Fruit fly (Drosophila melanogaster): Measurements from ENCODE around the gene CG13992.

CG13992 gene

DNA sequence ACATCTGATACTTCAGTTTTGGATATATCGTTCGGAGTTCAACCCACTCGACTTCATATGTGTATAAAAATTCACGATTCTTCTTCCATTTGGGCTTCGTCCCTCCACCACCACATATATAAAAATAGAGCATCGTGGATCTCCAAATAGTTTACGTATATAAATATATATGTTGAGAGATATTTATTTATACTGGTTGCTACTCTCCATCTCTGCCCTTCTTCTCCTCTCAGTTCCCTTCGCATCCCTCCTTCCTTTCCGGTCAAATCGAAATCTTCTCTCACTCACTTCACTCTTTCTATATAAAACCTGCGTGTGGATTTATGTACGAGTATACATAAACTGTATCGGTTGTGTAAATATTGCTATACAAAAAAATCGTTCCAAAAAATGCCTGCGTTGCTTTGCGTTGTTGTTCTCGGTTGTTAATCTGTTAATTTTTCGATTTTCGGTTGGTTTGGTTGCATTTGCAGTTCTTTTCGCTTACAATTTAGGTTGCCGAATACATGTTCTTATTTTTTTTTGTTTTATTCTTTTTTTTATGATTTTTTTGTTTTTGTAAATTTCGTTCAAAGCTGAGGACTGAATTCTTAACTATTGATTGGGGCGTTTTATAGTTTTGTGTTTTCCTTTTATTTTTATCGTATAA is 5.2 kb upstream of the CG13992 start:
- TF ChIP-seq CG7045 (GFP tag; optimal IDR thresholded peaks at IDR 0.05), result no peak
- TF ChIP-seq Clk (GFP tag; optimal IDR thresholded peaks at IDR 0.05), result no peak
- TF ChIP-seq bab1 (GFP tag; optimal IDR thresholded peaks at IDR 0.05), result no peak
- TF ChIP-seq tj (GFP tag; optimal IDR thresholded peaks at IDR 0.05), result peak; percentile 88
- peak; percentile 57 for TF ChIP-seq kay (GFP tag; ENCODE audit: borderline replicate concordance)
- no peak for TF ChIP-seq toe (GFP tag; optimal IDR thresholded peaks at IDR 0.05)
- no peak for TF ChIP-seq CG11617 (GFP tag; optimal IDR thresholded peaks at IDR 0.05)

DNA sequence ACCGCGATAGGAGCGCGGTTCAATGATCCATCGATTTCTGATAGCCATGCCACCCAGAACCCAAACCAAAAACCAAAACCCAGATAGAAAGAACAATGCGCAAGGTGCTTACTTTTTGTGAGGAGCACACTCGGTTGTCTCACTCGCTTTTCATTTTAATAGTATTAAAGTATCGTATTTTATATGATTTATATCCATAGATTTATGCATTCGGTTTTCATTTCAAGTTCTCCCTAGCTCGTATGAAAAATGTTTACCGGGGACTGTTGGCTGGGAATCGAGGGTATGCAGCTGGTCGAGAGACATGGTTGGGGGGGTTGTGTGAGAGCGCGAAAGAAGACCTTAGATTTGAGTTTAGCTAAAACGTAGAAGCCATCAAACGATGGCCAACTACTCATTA is 4.5 kb upstream of the CG13992 start:
- no peak for TF ChIP-seq CG7101 (tag; optimal IDR thresholded peaks at IDR 0.05)
- no peak for TF ChIP-seq CG14711 (tag; optimal IDR thresholded peaks at IDR 0.05)
- no peak for TF ChIP-seq CG7045 (GFP tag; optimal IDR thresholded peaks at IDR 0.05)
- TF ChIP-seq bab1 (GFP tag; optimal IDR thresholded peaks at IDR 0.05), result no peak

DNA sequence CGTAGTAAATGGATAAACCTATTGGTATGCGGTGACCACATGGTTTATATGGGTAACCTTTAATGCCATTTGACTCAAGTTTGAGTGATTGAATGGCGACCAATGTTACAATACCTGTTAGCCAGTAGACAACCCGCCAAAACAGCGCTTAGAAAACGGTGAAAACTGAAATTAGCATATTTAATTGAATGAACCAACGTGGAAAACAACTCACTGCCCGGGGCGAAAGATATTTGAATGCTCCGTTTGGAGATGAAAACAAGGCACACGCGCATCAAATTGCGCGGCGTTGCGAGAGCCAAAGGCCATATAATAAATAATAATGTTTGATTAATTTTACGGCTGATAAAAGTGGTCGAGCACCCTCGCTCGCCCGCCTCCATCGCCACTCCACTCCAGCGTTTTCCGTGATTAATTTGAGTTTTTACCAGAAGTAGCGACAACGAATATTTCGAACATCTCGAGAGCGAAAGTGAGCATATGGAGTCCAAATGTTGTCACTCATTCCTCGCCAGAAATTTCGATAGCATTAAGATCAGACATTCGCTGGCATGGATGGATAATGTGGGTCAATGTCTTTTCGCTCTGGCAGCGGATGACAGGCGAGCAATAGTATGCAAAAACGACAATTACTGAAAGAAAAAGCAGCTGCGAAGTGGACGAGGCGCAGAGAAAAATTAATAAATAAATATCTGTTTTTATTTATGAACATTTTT is 3.7 kb upstream of the CG13992 start:
- TF ChIP-seq toe (GFP tag; optimal IDR thresholded peaks at IDR 0.05), result no peak
- no peak for TF ChIP-seq CG7101 (tag; optimal IDR thresholded peaks at IDR 0.05)
- no peak for TF ChIP-seq cic (GFP tag; optimal IDR thresholded peaks at IDR 0.05)
- TF ChIP-seq ovo (GFP tag; optimal IDR thresholded peaks at IDR 0.05), result no peak
- TF ChIP-seq tj (GFP tag; optimal IDR thresholded peaks at IDR 0.05), result no peak
- no peak for TF ChIP-seq cnc (optimal IDR thresholded peaks at IDR 0.05)
- TF ChIP-seq Hr96 (GFP tag; optimal IDR thresholded peaks at IDR 0.05), result no peak
- TF ChIP-seq CG12768 (GFP tag; optimal IDR thresholded peaks at IDR 0.05), result no peak
- no peak for TF ChIP-seq CG1620 (GFP tag; optimal IDR thresholded peaks at IDR 0.05)
- no peak for TF ChIP-seq kay (GFP tag; ENCODE audit: borderline replicate concordance)
- TF ChIP-seq bab1 (GFP tag; optimal IDR thresholded peaks at IDR 0.05), result no peak
- TF ChIP-seq CG33017 (tag; optimal IDR thresholded peaks at IDR 0.05), result no peak
- no peak for TF ChIP-seq CG5204 (GFP tag; optimal IDR thresholded peaks at IDR 0.05)
- no peak for TF ChIP-seq Crg-1 (GFP tag; optimal IDR thresholded peaks at IDR 0.05)
- no peak for TF ChIP-seq CG14711 (tag; optimal IDR thresholded peaks at IDR 0.05)
- no peak for TF ChIP-seq Mnt (GFP tag; optimal IDR thresholded peaks at IDR 0.05)
- TF ChIP-seq Clk (GFP tag; optimal IDR thresholded peaks at IDR 0.05), result no peak

DNA sequence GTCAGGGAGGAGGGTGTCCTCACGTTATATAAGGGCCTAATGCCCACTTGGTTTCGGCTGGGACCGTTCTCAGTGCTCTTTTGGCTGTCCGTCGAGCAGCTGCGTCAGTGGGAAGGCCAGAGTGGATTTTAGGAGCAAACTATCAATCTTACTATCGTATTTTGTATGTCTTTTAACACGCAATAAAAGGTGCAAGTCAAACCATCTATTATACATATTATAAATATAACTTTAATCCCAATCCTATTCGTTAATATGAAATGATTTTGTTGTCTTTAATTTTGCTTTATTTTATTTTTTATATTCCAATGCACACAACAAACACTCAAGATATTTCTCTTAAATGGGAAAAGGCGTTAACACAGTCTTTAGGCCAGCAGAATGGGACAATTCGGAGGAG is 2.0 kb upstream of the CG13992 start, which contains the start of gene Ucp4B:
TSS of gene Ucp4B (plus strand) at position 301 of the 400 bp plus-strand sequence.
- no peak for TF ChIP-seq tj (GFP tag; optimal IDR thresholded peaks at IDR 0.05)
- no peak for TF ChIP-seq bab1 (GFP tag; optimal IDR thresholded peaks at IDR 0.05)
- no peak for TF ChIP-seq Mnt (GFP tag; optimal IDR thresholded peaks at IDR 0.05)
- no peak for TF ChIP-seq CG7045 (GFP tag; optimal IDR thresholded peaks at IDR 0.05)
- TF ChIP-seq CG1620 (GFP tag; optimal IDR thresholded peaks at IDR 0.05), result no peak
- TF ChIP-seq CG12768 (GFP tag; optimal IDR thresholded peaks at IDR 0.05), result no peak
- no peak for TF ChIP-seq toe (GFP tag; optimal IDR thresholded peaks at IDR 0.05)
- no peak for TF ChIP-seq cnc (optimal IDR thresholded peaks at IDR 0.05)
- no peak for TF ChIP-seq CG11617 (GFP tag; optimal IDR thresholded peaks at IDR 0.05)
- no peak for TF ChIP-seq pad (GFP tag; optimal IDR thresholded peaks at IDR 0.05)
- no peak for TF ChIP-seq CG7101 (tag; optimal IDR thresholded peaks at IDR 0.05)
- no peak for TF ChIP-seq kay (GFP tag; ENCODE audit: borderline replicate concordance)
- no peak for TF ChIP-seq CG5204 (GFP tag; optimal IDR thresholded peaks at IDR 0.05)
- TF ChIP-seq Hr96 (GFP tag; optimal IDR thresholded peaks at IDR 0.05), result no peak

DNA sequence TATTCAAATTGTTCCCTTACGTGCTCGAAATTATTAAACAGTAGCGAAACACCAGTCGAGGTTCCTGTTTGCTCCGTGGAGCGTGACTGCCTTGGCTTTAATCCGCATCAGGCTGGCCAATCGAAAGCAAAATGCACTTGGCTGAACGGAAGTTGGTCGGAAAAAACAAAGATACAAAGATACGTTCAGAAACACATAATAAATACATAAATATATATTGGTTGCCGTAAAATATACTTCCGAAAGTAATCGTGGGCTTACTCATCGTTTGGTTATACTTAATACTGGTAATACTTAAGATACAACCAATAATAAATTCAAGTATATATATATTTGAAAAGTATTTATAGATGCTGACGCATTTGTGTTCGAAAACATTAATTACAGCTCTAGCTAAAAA is 2.7 kb downstream of the CG13992 start, which contains the start of gene psd:
TSS of gene psd (minus strand) at position 101 of the 400 bp plus-strand sequence.
- no peak for TF ChIP-seq CG1620 (GFP tag; optimal IDR thresholded peaks at IDR 0.05)

DNA sequence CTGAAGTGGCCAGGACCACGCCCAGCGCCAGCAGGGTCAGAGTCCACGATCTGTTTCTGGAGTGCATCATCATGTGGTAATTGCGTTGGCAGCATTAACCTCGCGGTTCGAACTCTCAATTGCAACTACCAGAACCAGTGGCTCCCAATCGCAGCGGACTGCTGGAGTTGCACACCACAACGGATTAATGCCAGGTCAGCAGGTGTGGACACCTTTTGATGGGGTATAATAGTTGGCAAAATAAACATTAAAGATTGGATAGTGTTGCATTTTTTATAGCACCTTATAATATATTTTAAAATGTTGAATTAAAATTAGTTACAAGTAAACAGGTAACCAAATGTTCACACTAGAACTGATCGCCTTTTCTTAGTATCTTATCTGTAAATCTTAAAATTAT is 3.3 kb downstream of the CG13992 start:
- TF ChIP-seq tj (GFP tag; optimal IDR thresholded peaks at IDR 0.05), result peak; percentile 94
- TF ChIP-seq Clk (GFP tag; optimal IDR thresholded peaks at IDR 0.05), result no peak
- TF ChIP-seq pad (GFP tag; optimal IDR thresholded peaks at IDR 0.05), result no peak

DNA sequence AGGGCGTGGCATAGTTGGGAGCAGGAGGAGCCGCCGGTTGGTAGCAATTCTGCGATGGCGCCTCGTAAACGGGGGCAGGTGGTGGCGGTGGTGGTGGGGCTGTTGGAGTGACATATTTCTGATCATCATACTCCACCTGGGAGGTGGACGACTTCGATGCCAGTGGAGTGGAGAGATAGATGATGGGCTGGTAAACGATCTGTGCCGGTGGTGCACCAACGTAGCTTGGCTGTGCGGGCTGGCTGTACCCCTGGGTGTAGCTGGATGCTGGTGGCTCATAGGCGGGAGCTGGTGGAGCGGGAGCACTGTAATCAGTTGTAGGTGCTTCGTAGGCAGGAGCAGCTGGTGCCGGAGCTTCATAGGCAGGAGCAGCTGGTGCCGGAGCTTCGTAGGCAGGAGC is 4.3 kb downstream of the CG13992 start:
- TF ChIP-seq CG7045 (GFP tag; optimal IDR thresholded peaks at IDR 0.05) (no peak), kay (GFP tag; ENCODE audit: borderline replicate concordance) (no peak), CG14711 (tag; optimal IDR thresholded peaks at IDR 0.05) (no peak), Mnt (GFP tag; optimal IDR thresholded peaks at IDR 0.05) (no peak), bab1 (GFP tag; optimal IDR thresholded peaks at IDR 0.05) (no peak), Hr96 (GFP tag; optimal IDR thresholded peaks at IDR 0.05) (no peak), CG1620 (GFP tag; optimal IDR thresholded peaks at IDR 0.05) (no peak), CG12768 (GFP tag; optimal IDR thresholded peaks at IDR 0.05) (no peak), toe (GFP tag; optimal IDR thresholded peaks at IDR 0.05) (no peak), CG7101 (tag; optimal IDR thresholded peaks at IDR 0.05) (no peak), CG11617 (GFP tag; optimal IDR thresholded peaks at IDR 0.05) (no peak), pad (GFP tag; optimal IDR thresholded peaks at IDR 0.05) (no peak), cic (GFP tag; optimal IDR thresholded peaks at IDR 0.05) (no peak), tj (GFP tag; optimal IDR thresholded peaks at IDR 0.05) (no peak), CG5204 (GFP tag; optimal IDR thresholded peaks at IDR 0.05) (no peak), cnc (optimal IDR thresholded peaks at IDR 0.05) (no peak), CG33017 (tag; optimal IDR thresholded peaks at IDR 0.05) (no peak), Crg-1 (GFP tag; optimal IDR thresholded peaks at IDR 0.05) (no peak), Clk (GFP tag; optimal IDR thresholded peaks at IDR 0.05) (no peak)

Data from whole organism, adult.